Worm (Caenorhabditis elegans) whole organism, L4 larva: Measurements from ENCODE around the gene sre-20.

ENCODE experiments used
- T20F7.1 ChIP-seq: fragments of 200-800 bp; sonication (Bioruptor generic); optimal IDR thresholded peaks from 2 replicates; lab custom pipeline; 2018; ENCODE audit warnings: mild to moderate bottlenecking, missing genetic modification characterization, missing compliant biosample characterization
- ama-1 ChIP-seq: fragments of 150-350 bp; optimal IDR thresholded peaks from 2 replicates; lab custom pipeline; 2014; ENCODE audit warnings: inconsistent platforms, mixed read lengths
- ceh-28 ChIP-seq: fragments of 150-350 bp; optimal IDR thresholded peaks from 2 replicates; lab custom pipeline; 2014; ENCODE audit warnings: missing biosample characterization, missing genetic modification reagents, missing genetic modification characterization
- ceh-62 ChIP-seq: sonication (generic microtip); optimal IDR thresholded peaks from 2 replicates; lab custom pipeline; 2017; ENCODE audit warnings: missing biosample characterization, missing genetic modification characterization
- daf-12 ChIP-seq: fragments of 150-350 bp; optimal IDR thresholded peaks from 2 replicates; lab custom pipeline; 2014; ENCODE audit warnings: missing biosample characterization, missing genetic modification reagents, missing genetic modification characterization
- dmd-8 ChIP-seq: fragments of 200-800 bp; sonication (Bioruptor generic); IDR thresholded peaks from 2 replicates; pipeline ENCODE4 v1.3.6; 2022; ENCODE audit warnings: missing genetic modification characterization, missing compliant biosample characterization
- egl-27 ChIP-seq: sonication (generic microtip); optimal IDR thresholded peaks from 3 replicates; lab custom pipeline; 2017; ENCODE audit warnings: missing biosample characterization, missing genetic modification reagents, missing genetic modification characterization
- fkh-10 ChIP-seq: fragments of 150-350 bp; optimal IDR thresholded peaks from 2 replicates; lab custom pipeline; 2014; ENCODE audit warnings: missing biosample characterization, missing genetic modification reagents, missing genetic modification characterization
- mdl-1 ChIP-seq, 2 experiments: fragments of 150-350 bp in 1 of 2; sonication (generic microtip) in 1 of 2; optimal IDR thresholded peaks; 2 replicates each; lab custom pipeline; 2014 to 2017; ENCODE audit warnings: missing biosample characterization in 2 of 2, missing genetic modification characterization in 2 of 2
- nhr-11 ChIP-seq: fragments of 150-350 bp; optimal IDR thresholded peaks from 2 replicates; lab custom pipeline; 2014; ENCODE audit warnings: missing biosample characterization, missing genetic modification characterization
- nhr-6 ChIP-seq: fragments of 150-350 bp; optimal IDR thresholded peaks from 2 replicates; lab custom pipeline; 2014; ENCODE audit warnings: missing biosample characterization, missing genetic modification characterization
- nhr-76 ChIP-seq: fragments of 150-350 bp; optimal IDR thresholded peaks from 2 replicates; lab custom pipeline; 2014; ENCODE audit warnings: missing biosample characterization, missing genetic modification characterization
- pha-4 ChIP-seq, 2 experiments: fragments of 150-350 bp in 1 of 2; fragments of 200-800 bp in 1 of 2; sonication (Bioruptor generic) in 1 of 2; IDR thresholded peaks in 1 of 2; optimal IDR thresholded peaks in 1 of 2; 2 replicates each; pipeline versions ENCODE4 v1.3.6 to Lab custom; 2014 to 2022; ENCODE audit warnings: missing genetic modification characterization in 2 of 2, missing genetic modification reagents in 2 of 2, missing biosample characterization in 1 of 2, missing compliant biosample characterization in 1 of 2
- tag-97 ChIP-seq: fragments of 200-800 bp; sonication (Bioruptor generic); IDR thresholded peaks from 2 replicates; pipeline ENCODE4 v1.3.6; 2022; ENCODE audit warnings: missing genetic modification characterization, missing compliant biosample characterization

- no peak for TF ChIP-seq pha-4 (GFP tag; IDR thresholded peaks at IDR 0.05; lab: Robert Waterston, UW)
- no peak for TF ChIP-seq pha-4 (tag; optimal IDR thresholded peaks at IDR 0.05; lab: Kevin White, UChicago)
- TF ChIP-seq nhr-6, result no peak
- no peak for TF ChIP-seq ama-1 (lab: Kevin White, UChicago)
- TF ChIP-seq tag-97 (GFP tag; lab: Robert Waterston, UW), result no peak
- TF ChIP-seq ceh-28 (tag; lab: Kevin White, UChicago), result no peak
- TF ChIP-seq egl-27 (tag; lab: Kevin White, UChicago), result no peak
- TF ChIP-seq dmd-8 (GFP tag; lab: Robert Waterston, UW), result no peak
- no peak for TF ChIP-seq fkh-10 (GFP tag; lab: Kevin White, UChicago)
- TF ChIP-seq nhr-76 (tag; lab: Kevin White, UChicago), result no peak
- no peak for TF ChIP-seq ceh-62
- no peak for TF ChIP-seq nhr-11 (tag; lab: Kevin White, UChicago)
- TF ChIP-seq daf-12 (tag; lab: Kevin White, UChicago), result no peak
- TF ChIP-seq mdl-1 (tag; optimal IDR thresholded peaks at IDR 0.05; lab: Kevin White, UChicago), result no peak
- no peak for TF ChIP-seq T20F7.1
These were observed 35.2 kb upstream of the sre-20 start, which contains the start of the genes ZC443.4 and ugt-18 for ce11 chrV:12819792-12820453.
